Fruit fly (Drosophila melanogaster) whole organism, embryonic: Measurements from ENCODE around the gene Smox.

Experiments used
- Ada2b ChIP-seq: fragments of 200-800 bp; sonication (Bioruptor generic); IDR thresholded peaks from 2 replicates; pipeline ENCODE4 v1.3.6; 2022; ENCODE audit warnings: missing biosample characterization, missing genetic modification characterization
- Bteb2 ChIP-seq: fragments of 200-800 bp; sonication (Bioruptor generic); optimal IDR thresholded peaks from 2 replicates; lab custom pipeline; 2016; ENCODE audit warnings: missing biosample characterization, missing genetic modification characterization
- CG14860 ChIP-seq: fragments of 200-800 bp; sonication (Bioruptor generic); IDR thresholded peaks from 3 replicates; pipeline ENCODE4 v1.3.6; 2022; ENCODE audit warnings: missing biosample characterization, missing genetic modification characterization; ENCODE audit not compliant: partially characterized antibody
- CG17568 ChIP-seq: fragments of 200-800 bp; sonication (Bioruptor generic); optimal IDR thresholded peaks from 2 replicates; lab custom pipeline; 2018; ENCODE audit warnings: missing biosample characterization, mild to moderate bottlenecking, missing genetic modification characterization, moderate library complexity
- CG1832 ChIP-seq: fragments of 200-800 bp; sonication (Bioruptor generic); optimal IDR thresholded peaks from 2 replicates; lab custom pipeline; 2017; ENCODE audit warnings: missing biosample characterization, mild to moderate bottlenecking, missing genetic modification characterization, inconsistent platforms
- CG2202 ChIP-seq: fragments of 200-800 bp; sonication (Bioruptor generic); optimal IDR thresholded peaks from 2 replicates; lab custom pipeline; 2018; ENCODE audit warnings: missing biosample characterization, mild to moderate bottlenecking, missing genetic modification characterization
- CG2712 ChIP-seq: fragments of 200-800 bp; optimal IDR thresholded peaks from 3 replicates; lab custom pipeline; 2019; ENCODE audit warnings: missing biosample characterization, mild to moderate bottlenecking, missing genetic modification characterization, moderate library complexity
- CG2875 ChIP-seq: fragments of 200-800 bp; sonication (Bioruptor generic); optimal IDR thresholded peaks from 2 replicates; lab custom pipeline; 2017; ENCODE audit warnings: missing biosample characterization, mild to moderate bottlenecking, missing genetic modification characterization, missing genetic modification reagents
- CG4730 ChIP-seq: fragments of 200-800 bp; sonication (Bioruptor generic); IDR thresholded peaks from 2 replicates; pipeline ENCODE4 v1.3.6; 2022; ENCODE audit warnings: missing biosample characterization, missing genetic modification characterization
- CG5180 ChIP-seq: fragments of 200-800 bp; sonication (Bioruptor generic); optimal IDR thresholded peaks from 3 replicates; lab custom pipeline; 2017; ENCODE audit warnings: missing biosample characterization, missing genetic modification characterization, mild to moderate bottlenecking, moderate library complexity, missing genetic modification reagents
- CG8388 ChIP-seq: fragments of 200-800 bp; sonication (Bioruptor generic); optimal IDR thresholded peaks from 2 replicates; lab custom pipeline; 2019; ENCODE audit warnings: missing biosample characterization, mild to moderate bottlenecking, missing genetic modification characterization, moderate library complexity
- CG8478 ChIP-seq: fragments of >200 bp; optimal IDR thresholded peaks from 2 replicates; lab custom pipeline; 2018
- CG8924 ChIP-seq: fragments of 200-800 bp; optimal IDR thresholded peaks from 3 replicates; lab custom pipeline; 2019; ENCODE audit warnings: missing biosample characterization, mild to moderate bottlenecking, missing genetic modification characterization, moderate library complexity
- CG9727 ChIP-seq: fragments of 200-800 bp; sonication (Bioruptor generic); optimal IDR thresholded peaks from 3 replicates; lab custom pipeline; 2017; ENCODE audit warnings: missing biosample characterization, mild to moderate bottlenecking, missing genetic modification characterization
- CG9876 ChIP-seq: fragments of 200-800 bp; sonication (Bioruptor generic); optimal IDR thresholded peaks from 2 replicates; lab custom pipeline; 2016; ENCODE audit warnings: missing biosample characterization, missing genetic modification characterization
- H2.0 ChIP-seq: fragments of 200-800 bp; sonication (Bioruptor generic); IDR thresholded peaks from 2 replicates; pipeline ENCODE4 v1.3.6; 2022; ENCODE audit warnings: missing biosample characterization, missing genetic modification characterization
- HLH4C ChIP-seq: fragments of 200-800 bp; sonication (Bioruptor generic); IDR thresholded peaks from 3 replicates; pipeline ENCODE4 v1.3.6; 2022; ENCODE audit warnings: missing biosample characterization, missing genetic modification characterization; ENCODE audit not compliant: partially characterized antibody
- Hey ChIP-seq: fragments of 200-800 bp; sonication (Bioruptor generic); optimal IDR thresholded peaks from 3 replicates; lab custom pipeline; 2018; ENCODE audit warnings: missing biosample characterization, mild to moderate bottlenecking, missing genetic modification characterization
- HmgD ChIP-seq: fragments of 200-800 bp; sonication (Bioruptor generic); optimal IDR thresholded peaks from 3 replicates; lab custom pipeline; 2016; ENCODE audit warnings: missing biosample characterization, missing genetic modification characterization
- Lim3 ChIP-seq: fragments of 200-800 bp; sonication (Bioruptor generic); IDR thresholded peaks from 2 replicates; pipeline ENCODE4 v1.3.6; 2022; ENCODE audit warnings: missing biosample characterization, missing genetic modification characterization
- Mad ChIP-seq: fragments of 200-800 bp; sonication (Bioruptor generic); optimal IDR thresholded peaks from 2 replicates; lab custom pipeline; 2016; ENCODE audit warnings: missing biosample characterization, missing genetic modification characterization
- amos ChIP-seq: fragments of 200-800 bp; sonication (Bioruptor generic); IDR thresholded peaks from 2 replicates; pipeline ENCODE4 v1.3.6; 2022; ENCODE audit warnings: missing biosample characterization, missing genetic modification characterization; ENCODE audit not compliant: partially characterized antibody
- bab2 ChIP-seq: fragments of 200-800 bp; sonication (Bioruptor generic); optimal IDR thresholded peaks from 2 replicates; lab custom pipeline; 2016; ENCODE audit warnings: missing biosample characterization, missing genetic modification characterization
- chm ChIP-seq: fragments of 200-800 bp; sonication (Bioruptor generic); IDR thresholded peaks from 2 replicates; pipeline ENCODE4 v1.3.6; 2022; ENCODE audit warnings: missing biosample characterization, missing genetic modification characterization
- cwo ChIP-seq: fragments of 200-800 bp; sonication (Bioruptor generic); optimal IDR thresholded peaks from 3 replicates; lab custom pipeline; 2017; ENCODE audit warnings: missing biosample characterization, missing genetic modification characterization, mild to moderate bottlenecking, moderate library complexity, missing genetic modification reagents
- dpn ChIP-seq, 2 experiments: fragments of 200-800 bp; sonication (Bioruptor generic); optimal IDR thresholded peaks; 3 replicates each; lab custom pipeline; 2016; ENCODE audit warnings: missing biosample characterization in 2 of 2, missing genetic modification characterization in 2 of 2
- eve ChIP-seq, 2 experiments: fragments of >200 bp; optimal IDR thresholded peaks; 2 replicates each; lab custom pipeline; 2017; ENCODE audit warnings: missing biosample characterization in 2 of 2, missing genetic modification characterization in 2 of 2
- inv ChIP-seq: fragments of 200-800 bp; sonication (Bioruptor generic); IDR thresholded peaks from 2 replicates; pipeline ENCODE4 v1.3.6; 2022; ENCODE audit warnings: missing biosample characterization, missing genetic modification characterization; ENCODE audit not compliant: partially characterized antibody
- jing ChIP-seq: fragments of 200-800 bp; sonication (Bioruptor generic); optimal IDR thresholded peaks from 2 replicates; lab custom pipeline; 2018; ENCODE audit warnings: missing biosample characterization, mild to moderate bottlenecking, missing genetic modification characterization
- kay ChIP-seq: fragments of 200-800 bp; sonication (Bioruptor generic); optimal IDR thresholded peaks from 2 replicates; lab custom pipeline; 2016; ENCODE audit warnings: missing biosample characterization, missing genetic modification characterization
- mirr ChIP-seq: fragments of 200-800 bp; sonication (Bioruptor generic); optimal IDR thresholded peaks from 3 replicates; lab custom pipeline; 2018; ENCODE audit warnings: missing biosample characterization, mild to moderate bottlenecking, missing genetic modification characterization
- nerfin-1 ChIP-seq: fragments of 200-800 bp; sonication (Bioruptor generic); optimal IDR thresholded peaks from 3 replicates; lab custom pipeline; 2019; ENCODE audit warnings: missing biosample characterization, mild to moderate bottlenecking, missing genetic modification characterization, moderate library complexity
- otp ChIP-seq: fragments of 200-800 bp; sonication (Bioruptor generic); IDR thresholded peaks from 3 replicates; pipeline ENCODE4, ENCODE4 v1.3.6; 2022; ENCODE audit warnings: missing biosample characterization, missing genetic modification characterization
- repo ChIP-seq: fragments of 200-800 bp; sonication (Bioruptor generic); optimal IDR thresholded peaks from 2 replicates; lab custom pipeline; 2016; ENCODE audit warnings: missing biosample characterization, missing genetic modification characterization
- row ChIP-seq: fragments of 200-800 bp; sonication (Bioruptor generic); IDR thresholded peaks from 3 replicates; pipeline ENCODE4 v1.3.6; 2022; ENCODE audit warnings: missing biosample characterization, missing genetic modification characterization
- so ChIP-seq: fragments of 200-800 bp; sonication (Bioruptor generic); IDR thresholded peaks from 3 replicates; pipeline ENCODE4 v1.3.6; 2022; ENCODE audit warnings: missing biosample characterization, missing genetic modification characterization
- tgo ChIP-seq: fragments of 200-800 bp; sonication (Bioruptor generic); IDR thresholded peaks from 3 replicates; pipeline ENCODE4 v1.3.6; 2022; ENCODE audit warnings: missing biosample characterization, missing genetic modification characterization
- trem ChIP-seq: fragments of 200-800 bp; optimal IDR thresholded peaks from 3 replicates; lab custom pipeline; 2019; ENCODE audit warnings: missing biosample characterization, mild to moderate bottlenecking, missing genetic modification characterization, moderate library complexity
- trh ChIP-seq: fragments of 200-800 bp; sonication (Bioruptor generic); optimal IDR thresholded peaks from 2 replicates; lab custom pipeline; 2016; ENCODE audit warnings: missing biosample characterization, missing genetic modification characterization
- twi ChIP-seq: fragments of 200-800 bp; optimal IDR thresholded peaks from 2 replicates; lab custom pipeline; 2019; ENCODE audit warnings: missing biosample characterization, mild to moderate bottlenecking, missing genetic modification characterization, moderate library complexity
- vfl ChIP-seq: fragments of 200-800 bp; sonication (Bioruptor generic); optimal IDR thresholded peaks from 2 replicates; lab custom pipeline; 2016; ENCODE audit warnings: missing biosample characterization, missing genetic modification characterization

The Smox gene

DNA sequence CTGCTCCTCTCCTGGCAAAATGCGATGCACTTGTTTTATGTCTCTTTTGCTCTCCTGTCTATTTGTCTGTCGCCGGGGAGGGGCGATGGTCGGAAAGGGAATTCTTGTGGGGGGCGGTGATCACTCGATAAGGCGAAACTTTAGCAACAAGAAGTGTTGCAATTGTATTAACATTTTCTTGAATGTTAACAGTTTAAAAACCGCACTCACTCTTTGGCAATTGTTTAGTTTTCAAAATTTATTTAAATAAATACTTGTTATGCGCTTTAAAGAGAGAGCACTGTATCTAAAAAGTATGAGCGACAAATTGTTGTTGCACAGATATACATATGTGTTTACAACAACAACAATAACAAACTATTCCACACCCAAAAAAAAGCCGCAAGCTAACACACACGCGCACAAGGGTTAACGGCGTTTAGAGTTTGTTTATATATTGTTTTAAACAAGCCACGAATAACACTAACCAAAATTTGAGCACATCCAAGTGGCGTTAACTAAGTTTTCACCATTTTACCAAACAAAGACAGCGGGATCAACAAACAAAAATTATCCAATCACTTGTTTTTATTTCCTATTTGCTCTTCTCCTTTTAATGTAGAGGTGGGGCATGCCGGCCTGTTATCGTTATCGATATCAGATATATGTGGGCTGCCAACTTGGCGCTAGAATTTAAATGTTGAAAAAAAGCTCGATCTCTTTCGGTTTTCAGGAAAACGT is 40.4 kb downstream of the Smox start, which contains the start of gene CG2258 (continued):
- no peak for TF ChIP-seq CG1832 (GFP tag; lab: Kevin White, UChicago)
- peak; percentile 74 for TF ChIP-seq CG4730 (GFP tag; lab: Robert Waterston, UW)
- TF ChIP-seq CG9876 (GFP tag; lab: Kevin White, UChicago) = peak; percentile 38
- peak; percentile 43; the same call in 1 of the 2 replicates for TF ChIP-seq Lim3 (GFP tag; lab: Robert Waterston, UW)
- peak; percentile 92 for TF ChIP-seq Ada2b (GFP tag; lab: Robert Waterston, UW)
- TF ChIP-seq row (GFP tag; lab: Robert Waterston, UW) = peak; percentile 93
- TF ChIP-seq CG17568 (GFP tag; lab: Kevin White, UChicago) = peak; percentile 70
- peak; percentile 74 for TF ChIP-seq cwo
- peak; percentile 27 for TF ChIP-seq Bteb2 (GFP tag; lab: Kevin White, UChicago)
- TF ChIP-seq vfl = no peak
- peak; percentile 87 for TF ChIP-seq otp (GFP tag; lab: Robert Waterston, UW)
- peak; percentile 79 for TF ChIP-seq twi (tag; lab: Kevin White, UChicago)
- no peak for TF ChIP-seq HmgD
- no peak; the same call in 1 of the 2 replicates for TF ChIP-seq amos (GFP tag; lab: Robert Waterston, UW)
- peak; percentile 84 for TF ChIP-seq CG2875 (GFP tag; lab: Kevin White, UChicago)
- peak; percentile 77 for TF ChIP-seq nerfin-1 (tag; lab: Kevin White, UChicago)
- TF ChIP-seq jing (GFP tag; lab: Kevin White, UChicago) = peak; percentile 68
- peak; percentile 49 for TF ChIP-seq Mad
- TF ChIP-seq CG8388 = peak; percentile 87
- TF ChIP-seq eve (GFP tag; optimal IDR thresholded peaks at IDR 0.05; lab: Kevin White, UChicago) = no peak
- peak; percentile 64 for TF ChIP-seq CG5180 (GFP tag; lab: Kevin White, UChicago)
- no peak for TF ChIP-seq CG8478 (lab: Kevin White, UChicago)
- TF ChIP-seq repo (GFP tag; lab: Kevin White, UChicago) = peak; percentile 62
- TF ChIP-seq so (GFP tag; lab: Robert Waterston, UW) = peak; percentile 68; the same call in 1 of the 3 replicates
- TF ChIP-seq chm (GFP tag; lab: Robert Waterston, UW) = peak; percentile 82
- TF ChIP-seq bab2 (GFP tag; lab: Kevin White, UChicago) = peak; percentile 81
- TF ChIP-seq CG14860 (GFP tag; lab: Robert Waterston, UW) = no peak
- TF ChIP-seq CG2202 (tag; lab: Kevin White, UChicago) = peak; percentile 49
- peak; percentile 5 to 85 for TF ChIP-seq dpn (GFP tag; optimal IDR thresholded peaks at IDR 0.05; lab: Kevin White, UChicago)
- no peak for TF ChIP-seq inv (GFP tag; lab: Robert Waterston, UW)
- TF ChIP-seq mirr (GFP tag; lab: Kevin White, UChicago) = peak; percentile 53
- TF ChIP-seq CG2712 (tag; lab: Kevin White, UChicago) = peak; percentile 88
- peak; percentile 86 for TF ChIP-seq CG8924 (tag; lab: Kevin White, UChicago)
- peak; percentile 81 for TF ChIP-seq tgo (GFP tag; lab: Robert Waterston, UW)
- TF ChIP-seq HLH4C (GFP tag; lab: Robert Waterston, UW) = peak; percentile 46; the same call in 1 of the 3 replicates
- TF ChIP-seq Hey = peak; percentile 48
- peak; percentile 96 for TF ChIP-seq trem (tag; lab: Kevin White, UChicago)
- TF ChIP-seq H2.0 (GFP tag; lab: Robert Waterston, UW) = peak; percentile 78
- TF ChIP-seq CG9727 (GFP tag; lab: Kevin White, UChicago) = peak; percentile 67
- TF ChIP-seq trh = peak; percentile 9
- TF ChIP-seq kay (GFP tag; lab: Kevin White, UChicago) = no peak
